Worm (Caenorhabditis elegans) whole organism, L1 larva: ENCODE measurements around the gene Y49F6B.19.

Experiments
- F16B12.6 ChIP-seq: fragments of 150-350 bp; optimal IDR thresholded peaks from 2 replicates; lab custom pipeline; 2014; ENCODE audit warnings: missing biosample characterization, missing genetic modification characterization
- aha-1 ChIP-seq: fragments of 150-350 bp; optimal IDR thresholded peaks from 2 replicates; lab custom pipeline; 2014; ENCODE audit warnings: missing biosample characterization, missing genetic modification characterization
- alr-1 ChIP-seq: fragments of 200-800 bp; sonication (Bioruptor generic); optimal IDR thresholded peaks from 2 replicates; lab custom pipeline; 2018; ENCODE audit warnings: borderline replicate concordance, mild to moderate bottlenecking, missing genetic modification characterization, missing compliant biosample characterization
- ceh-63 ChIP-seq: fragments of 200-800 bp; sonication (Bioruptor generic); optimal IDR thresholded peaks from 2 replicates; lab custom pipeline; 2018; ENCODE audit warnings: mild to moderate bottlenecking, missing genetic modification characterization, missing compliant biosample characterization
- ceh-82 ChIP-seq, 3 experiments: fragments of 150-350 bp in 1 of 3; sonication (generic microtip) in 2 of 3; optimal IDR thresholded peaks; 2 replicates each; lab custom pipeline; 2014 to 2017; ENCODE audit warnings: missing biosample characterization in 3 of 3, missing genetic modification characterization in 3 of 3
- dpl-1 ChIP-seq, 3 experiments: fragments of 150-350 bp in 2 of 3; sonication (generic microtip) in 1 of 3; optimal IDR thresholded peaks; 2 replicates each; lab custom pipeline; 2014 to 2017; ENCODE audit warnings: missing biosample characterization in 3 of 3, missing genetic modification characterization in 3 of 3, missing genetic modification reagents in 3 of 3
- efl-1 ChIP-seq, 4 experiments: fragments of 150-350 bp; optimal IDR thresholded peaks in 3 of 4; peaks in 1 of 4; 1 replicate in 1 of 4; 2 replicates in 3 of 4; lab custom pipeline; 2014; ENCODE audit warnings: missing biosample characterization in 2 of 4, missing genetic modification characterization in 2 of 4, missing genetic modification reagents in 2 of 4
- efl-3 ChIP-seq: fragments of 200-800 bp; sonication (Bioruptor generic); optimal IDR thresholded peaks from 2 replicates; lab custom pipeline; 2018; ENCODE audit warnings: mild to moderate bottlenecking, missing genetic modification characterization, missing compliant biosample characterization
- egl-27 ChIP-seq, 2 experiments: fragments of 150-350 bp in 1 of 2; sonication (generic microtip); optimal IDR thresholded peaks; 3 replicates each; lab custom pipeline; 2017 to 2018; ENCODE audit warnings: missing biosample characterization in 2 of 2, missing genetic modification characterization in 2 of 2, missing genetic modification reagents in 2 of 2
- elt-2 ChIP-seq: sonication (generic microtip); optimal IDR thresholded peaks from 2 replicates; lab custom pipeline; 2016; ENCODE audit warnings: missing genetic modification characterization, mild to moderate bottlenecking, inconsistent platforms, missing compliant biosample characterization, missing genetic modification reagents
- elt-3 ChIP-seq, 6 experiments: fragments of 150-350 bp in 1 of 6; sonication (generic microtip); optimal IDR thresholded peaks; 2 replicates each; lab custom pipeline; 2017 to 2018; ENCODE audit warnings: missing biosample characterization in 6 of 6, missing genetic modification characterization in 6 of 6, inconsistent platforms in 1 of 6
- fkh-4 ChIP-seq: sonication (generic microtip); optimal IDR thresholded peaks from 2 replicates; lab custom pipeline; 2016; ENCODE audit warnings: missing compliant biosample characterization, missing genetic modification characterization, borderline replicate concordance
- isw-1 ChIP-seq: fragments of 200-800 bp; sonication (Bioruptor generic); IDR thresholded peaks from 2 replicates; pipeline ENCODE4 v1.3.6; 2022; ENCODE audit warnings: missing genetic modification characterization, missing compliant biosample characterization
- lin-14 ChIP-seq: fragments of 200-800 bp; sonication (Bioruptor generic); optimal IDR thresholded peaks from 2 replicates; lab custom pipeline; 2018; ENCODE audit warnings: mild to moderate bottlenecking, missing genetic modification characterization, moderate library complexity, missing compliant biosample characterization
- lin-35 ChIP-seq, 2 experiments: fragments of 150-350 bp; optimal IDR thresholded peaks; 2 replicates each; lab custom pipeline; 2014; ENCODE audit warnings: missing biosample characterization in 2 of 2, missing genetic modification characterization in 2 of 2, missing genetic modification reagents in 2 of 2
- lin-39 ChIP-seq: fragments of 150-350 bp; optimal IDR thresholded peaks from 2 replicates; lab custom pipeline; 2014; ENCODE audit warnings: missing biosample characterization, missing genetic modification reagents, missing genetic modification characterization
- lir-3 ChIP-seq: sonication (generic microtip); optimal IDR thresholded peaks from 2 replicates; lab custom pipeline; 2016; ENCODE audit warnings: mild to moderate bottlenecking, missing genetic modification characterization, moderate library complexity, missing compliant biosample characterization; ENCODE audit not compliant: poor library complexity
- mab-9 ChIP-seq: fragments of 200-800 bp; sonication (Bioruptor generic); IDR thresholded peaks from 2 replicates; pipeline ENCODE4 v1.3.6; 2022; ENCODE audit warnings: missing genetic modification reagents, missing genetic modification characterization, missing compliant biosample characterization
- mdl-1 ChIP-seq, 2 experiments: fragments of 150-350 bp; optimal IDR thresholded peaks; 2 replicates each; lab custom pipeline; 2014 to 2017; ENCODE audit warnings: missing biosample characterization in 2 of 2, missing genetic modification characterization in 2 of 2, inconsistent platforms in 1 of 2
- mef-2 ChIP-seq: fragments of 150-350 bp; optimal IDR thresholded peaks from 2 replicates; lab custom pipeline; 2014; ENCODE audit warnings: missing biosample characterization, missing genetic modification characterization
- mep-1 ChIP-seq: fragments of 150-350 bp; optimal IDR thresholded peaks from 2 replicates; lab custom pipeline; 2014; ENCODE audit warnings: missing biosample characterization, missing genetic modification characterization
- nhr-11 ChIP-seq: fragments of 150-350 bp; optimal IDR thresholded peaks from 2 replicates; lab custom pipeline; 2014; ENCODE audit warnings: missing biosample characterization, missing genetic modification characterization
- nhr-19 ChIP-seq: fragments of 200-800 bp; sonication (Bioruptor generic); conservative IDR thresholded peaks from 2 replicates; pipeline ENCODE4 v1.3.6; 2022; ENCODE audit warnings: missing genetic modification characterization, missing compliant biosample characterization
- nhr-20 ChIP-seq: sonication (generic microtip); optimal IDR thresholded peaks from 2 replicates; lab custom pipeline; 2016; ENCODE audit warnings: mild to moderate bottlenecking, missing genetic modification characterization, missing compliant biosample characterization
- nhr-237 ChIP-seq: fragments of 150-350 bp; optimal IDR thresholded peaks from 2 replicates; lab custom pipeline; 2014; ENCODE audit warnings: missing biosample characterization, missing genetic modification characterization
- nhr-28 ChIP-seq: fragments of 150-350 bp; optimal IDR thresholded peaks from 2 replicates; lab custom pipeline; 2014; ENCODE audit warnings: missing biosample characterization, missing genetic modification characterization
- nhr-84 ChIP-seq: sonication (generic microtip); optimal IDR thresholded peaks from 2 replicates; lab custom pipeline; 2017; ENCODE audit warnings: missing biosample characterization, missing genetic modification characterization
- nhr-90 ChIP-seq: sonication (generic microtip); optimal IDR thresholded peaks from 2 replicates; lab custom pipeline; 2016; ENCODE audit warnings: mild to moderate bottlenecking, missing genetic modification characterization, missing compliant biosample characterization; ENCODE audit not compliant: poor library complexity
- sptf-1 ChIP-seq: fragments of 150-350 bp; optimal IDR thresholded peaks from 2 replicates; lab custom pipeline; 2014; ENCODE audit warnings: missing biosample characterization, missing genetic modification characterization
- sup-37 ChIP-seq: fragments of 200-800 bp; sonication (Bioruptor generic); optimal IDR thresholded peaks from 2 replicates; lab custom pipeline; 2018; ENCODE audit warnings: mild to moderate bottlenecking, missing genetic modification characterization, missing compliant biosample characterization
- swsn-7 ChIP-seq: sonication (generic microtip); optimal IDR thresholded peaks from 2 replicates; lab custom pipeline; 2016; ENCODE audit warnings: missing genetic modification characterization, missing compliant biosample characterization
- tbx-2 ChIP-seq: sonication (generic microtip); optimal IDR thresholded peaks from 2 replicates; lab custom pipeline; 2016; ENCODE audit warnings: missing genetic modification characterization, missing compliant biosample characterization
- tlp-1 ChIP-seq: fragments of 150-350 bp; optimal IDR thresholded peaks from 2 replicates; lab custom pipeline; 2014; ENCODE audit warnings: missing biosample characterization, missing genetic modification characterization
- unc-130 ChIP-seq: fragments of 150-350 bp; optimal IDR thresholded peaks from 2 replicates; lab custom pipeline; 2017; ENCODE audit warnings: missing biosample characterization, missing genetic modification characterization, inconsistent platforms
- unc-86 ChIP-seq: sonication (generic microtip); optimal IDR thresholded peaks from 2 replicates; lab custom pipeline; 2016; ENCODE audit warnings: missing genetic modification characterization, missing compliant biosample characterization
- vab-15 ChIP-seq: sonication (generic microtip); optimal IDR thresholded peaks from 2 replicates; lab custom pipeline; 2017; ENCODE audit warnings: missing genotype, mild to moderate bottlenecking, missing genetic modification characterization, missing compliant biosample characterization
- xbp-1 ChIP-seq: sonication (generic microtip); optimal IDR thresholded peaks from 2 replicates; lab custom pipeline; 2016; ENCODE audit warnings: missing genetic modification characterization, missing compliant biosample characterization
- zip-4 ChIP-seq: fragments of 200-800 bp; sonication (Bioruptor generic); optimal IDR thresholded peaks from 2 replicates; lab custom pipeline; 2018; ENCODE audit warnings: mild to moderate bottlenecking, missing genetic modification characterization, moderate library complexity, missing compliant biosample characterization

Y49F6B.19 gene

DNA sequence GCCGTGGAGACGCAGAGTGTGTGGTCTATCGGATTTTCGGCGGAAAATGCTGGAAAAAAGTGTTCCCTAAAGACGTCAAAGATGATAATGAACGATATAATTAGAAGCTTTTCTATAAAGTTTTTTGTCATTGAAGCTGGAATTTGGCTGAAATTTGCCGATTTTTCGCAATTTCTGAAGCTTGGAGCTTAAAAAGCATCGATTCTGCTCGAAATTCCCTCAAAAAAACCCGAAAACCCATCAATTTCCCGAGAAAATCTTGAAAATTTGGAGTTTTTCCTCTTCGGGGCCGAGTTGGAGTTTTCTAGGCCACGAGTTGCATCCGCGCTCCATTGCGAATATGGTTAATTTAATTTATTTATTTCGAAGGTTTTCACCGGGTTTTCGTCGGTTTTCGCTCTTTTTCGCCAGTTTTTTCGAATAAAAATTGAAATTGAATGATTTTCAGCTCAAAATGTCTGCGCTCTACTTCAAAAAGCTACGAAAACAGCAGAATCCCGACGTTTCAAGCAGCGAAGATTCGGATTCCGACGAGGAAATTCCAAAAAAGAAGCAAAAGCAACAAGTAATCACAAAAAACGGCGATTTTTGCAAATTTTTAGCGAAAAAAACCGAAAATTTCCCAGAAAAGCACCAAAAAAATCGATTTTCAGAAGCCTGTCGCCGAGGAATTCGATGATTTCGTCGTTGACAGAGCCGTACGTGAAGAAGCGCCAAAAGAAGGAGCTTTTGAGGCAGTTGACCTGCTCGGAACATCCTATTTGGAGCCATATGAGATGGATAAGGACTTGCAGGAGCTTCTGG lies 9.4 kb downstream of the Y49F6B.19 start, which contains the start of the genes col-71 and Y49F6B.2 (continued):
- TF ChIP-seq mef-2 (tag; lab: Kevin White, UChicago) (no peak), lin-39 (tag; lab: Kevin White, UChicago) (peak; percentile 64), dpl-1 (GFP tag; optimal IDR thresholded peaks at IDR 0.05; lab: Kevin White, UChicago) (peak; percentile 65 to 79 (median 74)), nhr-19 (GFP tag; lab: Robert Waterston, UW) (peak; percentile 79), unc-86 (tag; lab: Kevin White, UChicago) (peak; percentile 75), sup-37 (GFP tag; lab: Kevin White, UChicago) (no peak), lir-3 (tag; lab: Kevin White, UChicago) (peak; percentile 95), nhr-20 (peak; percentile 76), elt-3 (tag; optimal IDR thresholded peaks at IDR 0.05; lab: Kevin White, UChicago) (peak in 2 of 6 experiments; percentile 21 to 40), ceh-63 (GFP tag; lab: Kevin White, UChicago) (no peak), efl-1 (optimal IDR thresholded peaks at IDR 0.05; lab: Kevin White, UChicago) (peak; percentile 78 to 79), efl-1 (GFP tag; optimal IDR thresholded peaks at IDR 0.05 in 1 of 2; lab: Kevin White, UChicago) (peak; percentile 80 to 97), zip-4 (GFP tag; lab: Kevin White, UChicago) (no peak), lin-14 (GFP tag; lab: Kevin White, UChicago) (peak; percentile 89), tlp-1 (tag; lab: Kevin White, UChicago) (no peak), nhr-28 (no peak), elt-2 (peak; percentile 68), tbx-2 (peak; percentile 89), mdl-1 (tag; optimal IDR thresholded peaks at IDR 0.05; lab: Kevin White, UChicago) (peak in 1 of 2 experiments; percentile 53), ceh-82 (tag; optimal IDR thresholded peaks at IDR 0.05; lab: Kevin White, UChicago) (peak; percentile 76 to 82 (median 78)), nhr-11 (peak; percentile 22), sptf-1 (tag; lab: Kevin White, UChicago) (no peak), lin-35 (GFP tag; optimal IDR thresholded peaks at IDR 0.05; lab: Kevin White, UChicago) (peak; percentile 71 to 74), mep-1 (tag; lab: Kevin White, UChicago) (peak; percentile 85), unc-130 (peak; percentile 24), nhr-84 (tag; lab: Kevin White, UChicago) (no peak), nhr-237 (tag; lab: Kevin White, UChicago) (peak; percentile 40), aha-1 (tag; lab: Kevin White, UChicago) (no peak), egl-27 (tag; optimal IDR thresholded peaks at IDR 0.05; lab: Kevin White, UChicago) (no peak), alr-1 (tag; lab: Kevin White, UChicago) (no peak), swsn-7 (tag; lab: Kevin White, UChicago) (peak; percentile 81), vab-15 (tag; lab: Kevin White, UChicago) (peak; percentile 47), isw-1 (GFP tag; lab: Robert Waterston, UW) (peak; percentile 74)

DNA sequence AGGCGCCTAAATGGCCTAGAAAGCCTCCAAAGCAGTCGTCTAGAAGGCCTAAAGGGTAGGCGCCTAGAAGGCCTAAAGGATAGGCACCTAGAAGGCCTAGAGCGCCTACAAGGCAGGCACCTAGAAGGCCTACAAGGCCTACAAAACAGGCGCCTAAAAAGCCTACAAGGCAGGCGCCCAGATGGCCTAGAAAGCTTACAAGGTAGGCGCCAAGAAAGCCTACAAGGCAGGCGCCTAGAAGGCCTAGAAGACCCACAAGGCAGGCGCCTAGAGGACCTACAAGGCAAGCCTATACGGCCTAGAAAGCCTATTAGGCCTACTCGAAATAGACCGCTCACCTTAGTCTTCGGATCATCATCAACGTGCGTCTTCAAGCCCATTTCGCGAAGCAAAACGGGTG lies 10.1 kb downstream of the Y49F6B.19 start:
- TF ChIP-seq aha-1 (tag; lab: Kevin White, UChicago) (no peak), efl-3 (GFP tag; lab: Kevin White, UChicago) (no peak), mab-9 (no peak), mdl-1 (tag; optimal IDR thresholded peaks at IDR 0.05; lab: Kevin White, UChicago) (no peak), F16B12.6 (no peak), nhr-90 (tag; lab: Kevin White, UChicago) (no peak), tlp-1 (tag; lab: Kevin White, UChicago) (no peak), lir-3 (tag; lab: Kevin White, UChicago) (no peak), fkh-4 (tag; lab: Kevin White, UChicago) (no peak), xbp-1 (no peak)
- TF ChIP-seq, all 84 proteins: peak for 0
